Worm (Caenorhabditis elegans) whole organism, L3 larva: ENCODE data around the gene K07F5.6.

Source experiments
- fos-1 ChIP-seq: fragments of 150-350 bp; optimal IDR thresholded peaks from 2 replicates; lab custom pipeline; 2014; ENCODE audit warnings: missing biosample characterization, missing genetic modification characterization
- nhr-76 ChIP-seq: fragments of 150-350 bp; sonication (generic microtip); optimal IDR thresholded peaks from 5 replicates; lab custom pipeline; 2014; ENCODE audit warnings: missing biosample characterization, missing genetic modification characterization
- pha-4 ChIP-seq: fragments of 150-350 bp; optimal IDR thresholded peaks from 2 replicates; lab custom pipeline; 2014; ENCODE audit warnings: missing biosample characterization, missing genetic modification reagents, missing genetic modification characterization
- pqm-1 ChIP-seq: fragments of 150-350 bp; optimal IDR thresholded peaks from 2 replicates; lab custom pipeline; 2017; ENCODE audit warnings: missing biosample characterization, missing genetic modification characterization, inconsistent platforms
- skn-1 ChIP-seq: fragments of 150-350 bp; optimal IDR thresholded peaks from 2 replicates; lab custom pipeline; 2014; ENCODE audit warnings: missing biosample characterization, missing genetic modification characterization
- snpc-4 ChIP-seq: fragments of 150-350 bp; optimal IDR thresholded peaks from 2 replicates; lab custom pipeline; 2014; ENCODE audit warnings: missing biosample characterization, missing genetic modification characterization
- tbx-2 ChIP-seq: sonication (generic microtip); optimal IDR thresholded peaks from 2 replicates; lab custom pipeline; 2016; ENCODE audit warnings: mild to moderate bottlenecking, missing genetic modification characterization, missing compliant biosample characterization

- TF ChIP-seq snpc-4 (tag; lab: Kevin White, UChicago) (no peak), tbx-2 (tag; lab: Kevin White, UChicago) (no peak), fos-1 (tag; lab: Kevin White, UChicago) (no peak), skn-1 (no peak), pha-4 (tag; lab: Kevin White, UChicago) (no peak), pqm-1 (tag; lab: Kevin White, UChicago) (no peak), nhr-76 (no peak)
Measured at ce11 chrIV:9840984-9841590, 5.4 kb downstream of the K07F5.6 start, which contains the start of the genes kin-24 and msp-56.
